Worm (Caenorhabditis elegans) whole organism, L1 larva: Measurements from ENCODE around the gene srh-112.
A peak's percentile ranks its signal among the peaks of the same experiment; 100 is the strongest.

Experiments
- C04F5.9 ChIP-seq: sonication (generic microtip); optimal IDR thresholded peaks from 2 replicates; lab custom pipeline; 2016; ENCODE audit warnings: missing genetic modification characterization, missing compliant biosample characterization
- ama-1 ChIP-seq: fragments of 150-350 bp; optimal IDR thresholded peaks from 2 replicates; lab custom pipeline; 2014
- ceh-63 ChIP-seq: fragments of 200-800 bp; sonication (Bioruptor generic); optimal IDR thresholded peaks from 2 replicates; lab custom pipeline; 2018; ENCODE audit warnings: mild to moderate bottlenecking, missing genetic modification characterization, missing compliant biosample characterization
- ceh-8 ChIP-seq: fragments of 200-800 bp; sonication (Bioruptor generic); optimal IDR thresholded peaks from 2 replicates; lab custom pipeline; 2018; ENCODE audit warnings: mild to moderate bottlenecking, missing genetic modification characterization, moderate library complexity, missing compliant biosample characterization
- ceh-90 ChIP-seq: sonication (generic microtip); optimal IDR thresholded peaks from 2 replicates; lab custom pipeline; 2016; ENCODE audit warnings: missing genetic modification characterization, missing compliant biosample characterization
- ces-1 ChIP-seq: fragments of 150-350 bp; optimal IDR thresholded peaks from 2 replicates; lab custom pipeline; 2014; ENCODE audit warnings: missing biosample characterization, missing genetic modification reagents, missing genetic modification characterization
- dpl-1 ChIP-seq, 3 experiments: fragments of 150-350 bp in 2 of 3; sonication (generic microtip) in 1 of 3; optimal IDR thresholded peaks; 2 replicates each; lab custom pipeline; 2014 to 2017; ENCODE audit warnings: missing biosample characterization in 3 of 3, missing genetic modification characterization in 3 of 3, missing genetic modification reagents in 3 of 3
- dsc-1 ChIP-seq: sonication (generic microtip); optimal IDR thresholded peaks from 2 replicates; lab custom pipeline; 2016; ENCODE audit warnings: mild to moderate bottlenecking, missing genetic modification characterization, missing compliant biosample characterization
- efl-1 ChIP-seq, 4 experiments: fragments of 150-350 bp; optimal IDR thresholded peaks in 3 of 4; peaks in 1 of 4; 1 replicate in 1 of 4; 2 replicates in 3 of 4; lab custom pipeline; 2014; ENCODE audit warnings: missing biosample characterization in 2 of 4, missing genetic modification characterization in 2 of 4, missing genetic modification reagents in 2 of 4
- egl-13 ChIP-seq: sonication (generic microtip); optimal IDR thresholded peaks from 2 replicates; lab custom pipeline; 2016; ENCODE audit warnings: missing genotype, missing genetic modification reagents, missing genetic modification characterization, missing compliant biosample characterization
- elt-2 ChIP-seq: sonication (generic microtip); optimal IDR thresholded peaks from 2 replicates; lab custom pipeline; 2016; ENCODE audit warnings: missing genetic modification characterization, mild to moderate bottlenecking, inconsistent platforms, missing compliant biosample characterization, missing genetic modification reagents
- fkh-10 ChIP-seq: sonication (generic microtip); optimal IDR thresholded peaks from 2 replicates; lab custom pipeline; 2017; ENCODE audit warnings: missing biosample characterization, missing genetic modification reagents, missing genetic modification characterization
- fos-1 ChIP-seq: fragments of 150-350 bp; optimal IDR thresholded peaks from 2 replicates; lab custom pipeline; 2014; ENCODE audit warnings: missing biosample characterization, missing genetic modification characterization
- hlh-17 ChIP-seq: fragments of 200-800 bp; sonication (Bioruptor generic); optimal IDR thresholded peaks from 2 replicates; lab custom pipeline; 2018; ENCODE audit warnings: missing genetic modification characterization, mild to moderate bottlenecking, missing compliant biosample characterization, moderate library complexity, borderline replicate concordance
- hpl-2 ChIP-seq: fragments of 150-350 bp; optimal IDR thresholded peaks from 2 replicates; lab custom pipeline; 2014; ENCODE audit warnings: missing biosample characterization, missing genetic modification reagents, missing genetic modification characterization
- irx-1 ChIP-seq: sonication (generic microtip); optimal IDR thresholded peaks from 2 replicates; lab custom pipeline; 2016; ENCODE audit warnings: missing genetic modification characterization, missing compliant biosample characterization
- isw-1 ChIP-seq: fragments of 200-800 bp; sonication (Bioruptor generic); IDR thresholded peaks from 2 replicates; pipeline ENCODE4 v1.3.6; 2022; ENCODE audit warnings: missing genetic modification characterization, missing compliant biosample characterization
- lin-15B ChIP-seq: fragments of 150-350 bp; sonication (generic microtip); optimal IDR thresholded peaks from 3 replicates; lab custom pipeline; 2014; ENCODE audit warnings: missing biosample characterization, missing genetic modification characterization
- lsy-2 ChIP-seq, 2 experiments: fragments of 150-350 bp; optimal IDR thresholded peaks; 2 replicates each; lab custom pipeline; 2014; ENCODE audit warnings: missing biosample characterization in 2 of 2, missing genetic modification characterization in 2 of 2
- mdl-1 ChIP-seq, 2 experiments: fragments of 150-350 bp; optimal IDR thresholded peaks; 2 replicates each; lab custom pipeline; 2014 to 2017; ENCODE audit warnings: missing biosample characterization in 2 of 2, missing genetic modification characterization in 2 of 2, inconsistent platforms in 1 of 2
- mef-2 ChIP-seq: fragments of 150-350 bp; optimal IDR thresholded peaks from 2 replicates; lab custom pipeline; 2014; ENCODE audit warnings: missing biosample characterization, missing genetic modification characterization
- nhr-11 ChIP-seq: fragments of 150-350 bp; optimal IDR thresholded peaks from 2 replicates; lab custom pipeline; 2014; ENCODE audit warnings: missing biosample characterization, missing genetic modification characterization
- nhr-12 ChIP-seq: sonication (generic microtip); optimal IDR thresholded peaks from 2 replicates; lab custom pipeline; 2017; ENCODE audit warnings: missing biosample characterization, missing genetic modification characterization
- nhr-77 ChIP-seq: fragments of 150-350 bp; optimal IDR thresholded peaks from 2 replicates; lab custom pipeline; 2014; ENCODE audit warnings: missing biosample characterization, missing genetic modification characterization
- nhr-84 ChIP-seq: sonication (generic microtip); optimal IDR thresholded peaks from 2 replicates; lab custom pipeline; 2017; ENCODE audit warnings: missing biosample characterization, missing genetic modification characterization
- nhr-90 ChIP-seq: sonication (generic microtip); optimal IDR thresholded peaks from 2 replicates; lab custom pipeline; 2016; ENCODE audit warnings: mild to moderate bottlenecking, missing genetic modification characterization, missing compliant biosample characterization; ENCODE audit not compliant: poor library complexity
- rnt-1 ChIP-seq: sonication (generic microtip); optimal IDR thresholded peaks from 2 replicates; lab custom pipeline; 2016; ENCODE audit warnings: mild to moderate bottlenecking, missing genetic modification characterization, moderate library complexity, missing compliant biosample characterization
- skn-1 ChIP-seq: fragments of 150-350 bp; optimal IDR thresholded peaks from 2 replicates; lab custom pipeline; 2014; ENCODE audit warnings: missing biosample characterization, missing genetic modification characterization
- sox-4 ChIP-seq: sonication (generic microtip); optimal IDR thresholded peaks from 2 replicates; lab custom pipeline; 2016; ENCODE audit warnings: missing genetic modification characterization, missing compliant biosample characterization
- sptf-1 ChIP-seq: fragments of 150-350 bp; optimal IDR thresholded peaks from 2 replicates; lab custom pipeline; 2014; ENCODE audit warnings: missing biosample characterization, missing genetic modification characterization
- sup-37 ChIP-seq: fragments of 200-800 bp; sonication (Bioruptor generic); optimal IDR thresholded peaks from 2 replicates; lab custom pipeline; 2018; ENCODE audit warnings: mild to moderate bottlenecking, missing genetic modification characterization, missing compliant biosample characterization
- swsn-7 ChIP-seq: sonication (generic microtip); optimal IDR thresholded peaks from 2 replicates; lab custom pipeline; 2016; ENCODE audit warnings: missing genetic modification characterization, missing compliant biosample characterization
- tbx-2 ChIP-seq: sonication (generic microtip); optimal IDR thresholded peaks from 2 replicates; lab custom pipeline; 2016; ENCODE audit warnings: missing genetic modification characterization, missing compliant biosample characterization
- tlp-1 ChIP-seq: fragments of 150-350 bp; optimal IDR thresholded peaks from 2 replicates; lab custom pipeline; 2014; ENCODE audit warnings: missing biosample characterization, missing genetic modification characterization
- unc-98 ChIP-seq: fragments of 200-800 bp; sonication (Bioruptor generic); IDR thresholded peaks from 2 replicates; pipeline ENCODE4 v1.3.6; 2022; ENCODE audit warnings: missing genetic modification characterization, missing compliant biosample characterization
- xbp-1 ChIP-seq: sonication (generic microtip); optimal IDR thresholded peaks from 2 replicates; lab custom pipeline; 2016; ENCODE audit warnings: missing genetic modification characterization, missing compliant biosample characterization
- zip-4 ChIP-seq: fragments of 200-800 bp; sonication (Bioruptor generic); optimal IDR thresholded peaks from 2 replicates; lab custom pipeline; 2018; ENCODE audit warnings: mild to moderate bottlenecking, missing genetic modification characterization, moderate library complexity, missing compliant biosample characterization
- ztf-4 ChIP-seq: fragments of 150-350 bp; optimal IDR thresholded peaks from 2 replicates; lab custom pipeline; 2014; ENCODE audit warnings: missing biosample characterization, missing genetic modification characterization

srh-112 gene

DNA sequence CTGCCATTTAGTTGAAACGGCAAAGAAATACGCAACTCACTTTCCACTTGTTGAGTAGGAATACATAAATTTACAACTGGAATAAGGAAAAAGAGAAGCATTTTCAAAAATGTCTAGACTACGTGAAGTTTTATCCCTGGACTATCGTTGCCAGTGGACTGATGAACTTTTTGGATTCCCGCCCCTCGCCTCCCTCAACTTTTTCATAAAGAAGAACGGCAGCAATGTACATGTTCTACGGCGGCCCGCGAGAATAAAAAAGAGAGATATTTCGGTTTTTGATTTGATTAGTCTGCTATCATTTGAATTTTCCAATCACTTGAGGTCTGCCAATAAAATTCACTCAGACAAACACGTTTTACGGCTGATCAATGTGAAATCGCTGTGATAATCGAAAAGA, 22.9 kb upstream of the srh-112 start, which contains the start of gene clec-243:
Gene clec-243, minus strand, starts transcription at position 101 of the 400 bp plus-strand sequence.
- TF ChIP-seq dpl-1 (GFP tag; optimal IDR thresholded peaks at IDR 0.05; lab: Kevin White, UChicago) = no peak
- TF ChIP-seq hlh-17 = no peak
- no peak for TF ChIP-seq nhr-12 (tag; lab: Kevin White, UChicago)
- TF ChIP-seq C04F5.9 (tag; lab: Kevin White, UChicago) = no peak
- no peak for TF ChIP-seq efl-1 (optimal IDR thresholded peaks at IDR 0.05; lab: Kevin White, UChicago)
- no peak for TF ChIP-seq efl-1 (GFP tag; optimal IDR thresholded peaks at IDR 0.05 in 1 of 2; lab: Kevin White, UChicago)
- no peak for TF ChIP-seq ama-1 (lab: Kevin White, UChicago)
- TF ChIP-seq tbx-2 = no peak
- TF ChIP-seq ceh-8 (GFP tag; lab: Kevin White, UChicago) = no peak
- TF ChIP-seq nhr-90 (tag; lab: Kevin White, UChicago) = no peak
- no peak for TF ChIP-seq isw-1 (GFP tag; lab: Robert Waterston, UW)
- TF ChIP-seq nhr-77 (tag; lab: Kevin White, UChicago) = no peak
- TF ChIP-seq ceh-90 = no peak
- no peak for TF ChIP-seq mdl-1 (tag; optimal IDR thresholded peaks at IDR 0.05; lab: Kevin White, UChicago)
- no peak for TF ChIP-seq mef-2
- TF ChIP-seq hpl-2 = no peak
- no peak for TF ChIP-seq swsn-7
- no peak for TF ChIP-seq nhr-84
- TF ChIP-seq elt-2 (tag; lab: Kevin White, UChicago) = no peak
- TF ChIP-seq egl-13 (tag; lab: Kevin White, UChicago) = no peak
- no peak for TF ChIP-seq ceh-63 (GFP tag; lab: Kevin White, UChicago)

DNA sequence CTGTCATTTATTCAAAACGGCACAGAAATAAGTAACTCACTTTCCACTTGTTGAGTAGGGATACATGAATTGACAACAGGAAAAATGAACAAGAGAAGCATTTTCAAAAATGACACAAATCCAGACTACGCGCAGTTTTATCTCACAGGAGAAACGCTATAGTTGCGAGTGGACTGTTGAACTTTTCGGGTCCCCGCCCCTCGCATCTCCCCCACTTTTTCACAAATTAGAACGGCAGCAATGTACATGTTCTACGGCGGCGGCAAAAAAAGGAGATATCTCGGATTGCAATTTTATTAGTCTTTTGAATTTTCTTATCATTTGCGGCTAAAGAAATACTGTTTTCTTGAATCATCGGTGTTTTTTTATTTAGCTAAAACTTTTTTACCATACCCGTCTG, 19.4 kb upstream of the srh-112 start, which contains the start of gene clec-242:
Gene clec-242, minus strand, starts transcription at position 101 of the 400 bp plus-strand sequence.
- TF ChIP-seq tbx-2 (no peak), sup-37 (GFP tag; lab: Kevin White, UChicago) (no peak), ceh-90 (no peak), ztf-4 (tag; lab: Kevin White, UChicago) (no peak), zip-4 (no peak), mdl-1 (tag; optimal IDR thresholded peaks at IDR 0.05; lab: Kevin White, UChicago) (no peak), lsy-2 (tag; optimal IDR thresholded peaks at IDR 0.05; lab: Kevin White, UChicago) (no peak), fkh-10 (no peak), irx-1 (tag; lab: Kevin White, UChicago) (no peak), sptf-1 (tag; lab: Kevin White, UChicago) (no peak), dsc-1 (no peak), lin-15B (tag; lab: Kevin White, UChicago) (no peak), ces-1 (no peak), ceh-63 (GFP tag; lab: Kevin White, UChicago) (no peak), nhr-11 (no peak), sox-4 (tag; lab: Kevin White, UChicago) (no peak), elt-2 (tag; lab: Kevin White, UChicago) (no peak), rnt-1 (tag; lab: Kevin White, UChicago) (no peak), fos-1 (no peak), nhr-77 (tag; lab: Kevin White, UChicago) (no peak)

DNA sequence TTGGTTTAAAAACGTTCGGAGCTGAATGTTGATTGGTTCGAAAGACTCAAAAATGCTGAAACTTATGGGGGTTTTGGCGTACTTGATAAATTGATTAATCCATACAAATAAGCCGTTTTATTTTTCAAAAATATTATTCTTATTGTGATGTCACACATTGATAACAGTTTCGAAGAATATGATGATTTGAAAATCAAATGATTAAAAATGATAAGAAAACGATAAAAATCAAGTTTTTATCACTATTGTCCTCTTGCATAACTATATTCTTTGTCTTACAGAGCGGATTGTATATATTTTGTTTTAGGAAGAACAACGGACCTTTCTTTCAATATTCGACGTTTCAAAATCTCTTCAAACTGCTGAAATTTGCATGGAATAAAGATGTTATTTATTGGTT, 17.0 kb upstream of the srh-112 start:
- no peak for TF ChIP-seq xbp-1 (tag; lab: Kevin White, UChicago)
- TF ChIP-seq ces-1 = no peak
- peak; percentile 79 for TF ChIP-seq elt-2 (tag; lab: Kevin White, UChicago)
- peak; percentile 48 for TF ChIP-seq tlp-1 (tag; lab: Kevin White, UChicago)
- no peak for TF ChIP-seq egl-13 (tag; lab: Kevin White, UChicago)
- TF ChIP-seq fos-1 = no peak
- TF ChIP-seq mef-2 = no peak

DNA sequence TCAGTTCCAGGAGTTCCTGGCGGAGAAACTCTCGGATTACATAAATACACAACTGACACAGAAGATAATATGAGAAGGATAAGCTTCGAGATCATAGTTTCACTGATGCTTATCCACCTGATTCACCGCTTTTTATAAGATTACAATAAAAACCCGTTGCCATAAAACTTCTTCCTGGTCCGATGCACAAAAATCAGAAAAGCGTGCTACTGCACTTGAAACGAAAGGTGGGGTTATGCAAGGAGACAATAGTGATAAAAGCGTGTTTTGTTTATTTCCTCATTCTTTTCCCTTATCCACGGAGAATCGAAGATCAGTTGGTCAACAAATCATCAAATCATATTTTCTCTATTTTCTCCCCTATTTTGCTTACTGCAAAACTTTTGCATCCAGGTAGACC, 16.5 kb upstream of the srh-112 start, which contains the start of gene Y68A4B.3:
Gene Y68A4B.3, minus strand, starts transcription at position 101 of the 400 bp plus-strand sequence.
- TF ChIP-seq rnt-1 (tag; lab: Kevin White, UChicago) = no peak
- TF ChIP-seq skn-1 (tag; lab: Kevin White, UChicago) = no peak
- no peak for TF ChIP-seq hpl-2
- no peak for TF ChIP-seq unc-98 (GFP tag; lab: Robert Waterston, UW)
- TF ChIP-seq, all 84 proteins: peak for 0
